Worm (Caenorhabditis elegans) whole organism, young adult: ENCODE measurements around the gene rmd-2.

Experiments used
- B0019.2 ChIP-seq: fragments of 200-800 bp; sonication (Bioruptor generic); conservative IDR thresholded peaks from 2 replicates; pipeline ENCODE4 v1.3.6; 2022; ENCODE audit warnings: missing genetic modification reagents, missing genetic modification characterization, missing compliant biosample characterization
- B0261.1 ChIP-seq: sonication (generic microtip); optimal IDR thresholded peaks from 2 replicates; lab custom pipeline; 2016; ENCODE audit warnings: mild to moderate bottlenecking, missing genetic modification characterization, moderate library complexity, missing compliant biosample characterization
- C17E4.6 ChIP-seq: fragments of 200-800 bp; sonication (Bioruptor generic); IDR thresholded peaks from 2 replicates; pipeline ENCODE4 v1.3.6; 2022; ENCODE audit warnings: missing genetic modification reagents, missing genetic modification characterization, missing compliant biosample characterization
- F23B12.7 ChIP-seq: sonication (generic microtip); optimal IDR thresholded peaks from 2 replicates; lab custom pipeline; 2017; ENCODE audit warnings: missing genetic modification characterization, mild to moderate bottlenecking, missing compliant biosample characterization, antibody characterized with exemption, moderate library complexity; ENCODE audit not compliant: insufficient read depth
- F57A8.1 ChIP-seq: fragments of 200-800 bp; sonication (Bioruptor generic); optimal IDR thresholded peaks from 2 replicates; lab custom pipeline; 2018; ENCODE audit warnings: mild to moderate bottlenecking, missing genetic modification characterization, moderate library complexity, missing compliant biosample characterization
- K12H6.12 ChIP-seq: fragments of 200-800 bp; sonication (Bioruptor generic); optimal IDR thresholded peaks from 2 replicates; lab custom pipeline; 2018; ENCODE audit warnings: mild to moderate bottlenecking, missing genetic modification characterization, missing compliant biosample characterization
- Y53F4B.3 ChIP-seq: fragments of 200-800 bp; sonication (Bioruptor generic); IDR thresholded peaks from 2 replicates; pipeline ENCODE4 v1.3.6; 2022; ENCODE audit warnings: missing genetic modification reagents, missing genetic modification characterization, missing compliant biosample characterization
- Y53G8AR.9 ChIP-seq: fragments of 200-800 bp; sonication (Bioruptor generic); conservative IDR thresholded peaks from 2 replicates; pipeline ENCODE4 v1.3.6; 2022; ENCODE audit warnings: missing genetic modification reagents, missing genetic modification characterization, missing compliant biosample characterization
- Y79H2A.3 ChIP-seq: fragments of 200-800 bp; sonication (Bioruptor generic); conservative IDR thresholded peaks from 2 replicates; pipeline ENCODE4 v1.3.6; 2022; ENCODE audit warnings: missing genetic modification reagents, missing genetic modification characterization, missing compliant biosample characterization
- ama-1 ChIP-seq, 3 experiments: fragments of 150-350 bp in 1 of 3; sonication (generic microtip) in 2 of 3; optimal IDR thresholded peaks; 2 replicates each; lab custom pipeline; 2014 to 2018; ENCODE audit warnings: missing biosample characterization in 2 of 3, missing genetic modification characterization in 2 of 3, missing genetic modification reagents in 2 of 3
- attf-6 ChIP-seq: fragments of 200-800 bp; sonication (Bioruptor generic); IDR thresholded peaks from 2 replicates; pipeline ENCODE4 v1.3.6; 2022; ENCODE audit warnings: missing genetic modification reagents, missing genetic modification characterization, missing compliant biosample characterization
- bed-1 ChIP-seq: fragments of 200-800 bp; sonication (Bioruptor generic); IDR thresholded peaks from 2 replicates; pipeline ENCODE4 v1.3.6; 2022; ENCODE audit warnings: missing genetic modification reagents, missing genetic modification characterization, missing compliant biosample characterization
- bed-2 ChIP-seq: fragments of 200-800 bp; sonication (Bioruptor generic); IDR thresholded peaks from 2 replicates; pipeline ENCODE4 v1.3.6; 2022; ENCODE audit warnings: missing genetic modification reagents, missing genetic modification characterization, missing compliant biosample characterization
- ceh-100 ChIP-seq: fragments of 200-800 bp; sonication (Bioruptor generic); IDR thresholded peaks from 2 replicates; pipeline ENCODE4 v1.3.6; 2022; ENCODE audit warnings: missing genetic modification reagents, missing genetic modification characterization, missing compliant biosample characterization
- ceh-91 ChIP-seq: fragments of 200-800 bp; sonication (Bioruptor generic); IDR thresholded peaks from 2 replicates; pipeline ENCODE4 v1.3.6; 2022; ENCODE audit warnings: missing genetic modification reagents, missing genetic modification characterization, missing compliant biosample characterization
- die-1 ChIP-seq: sonication (generic microtip); optimal IDR thresholded peaks from 2 replicates; lab custom pipeline; 2016; ENCODE audit warnings: missing genotype, mild to moderate bottlenecking, missing genetic modification characterization, missing compliant biosample characterization
- egrh-3 ChIP-seq: fragments of 200-800 bp; sonication (Bioruptor generic); IDR thresholded peaks from 2 replicates; pipeline ENCODE4 v1.3.6; 2022; ENCODE audit warnings: missing genetic modification reagents, missing genetic modification characterization, missing compliant biosample characterization
- fkh-3 ChIP-seq: sonication (generic microtip); optimal IDR thresholded peaks from 2 replicates; lab custom pipeline; 2016; ENCODE audit warnings: mild to moderate bottlenecking, missing genetic modification characterization, missing compliant biosample characterization
- gei-17 ChIP-seq: fragments of 200-800 bp; sonication (Bioruptor generic); optimal IDR thresholded peaks from 2 replicates; lab custom pipeline; 2018; ENCODE audit warnings: mild to moderate bottlenecking, missing genetic modification characterization, missing compliant biosample characterization
- hlh-12 ChIP-seq: sonication (generic microtip); optimal IDR thresholded peaks from 2 replicates; lab custom pipeline; 2016; ENCODE audit warnings: missing genetic modification characterization, missing compliant biosample characterization
- hmg-1.2 ChIP-seq: fragments of 200-800 bp; sonication (Bioruptor generic); IDR thresholded peaks from 2 replicates; pipeline ENCODE4 v1.3.6; 2022; ENCODE audit warnings: missing genetic modification reagents, missing genetic modification characterization, missing compliant biosample characterization
- hmg-20 ChIP-seq: fragments of 200-800 bp; sonication (Bioruptor generic); IDR thresholded peaks from 2 replicates; pipeline ENCODE4 v1.3.6; 2022; ENCODE audit warnings: missing genetic modification reagents, missing genetic modification characterization, missing compliant biosample characterization
- hsf-1 ChIP-seq: fragments of 200-800 bp; sonication (Bioruptor generic); IDR thresholded peaks from 2 replicates; pipeline ENCODE4 v1.3.6; 2022; ENCODE audit warnings: missing genetic modification reagents, missing genetic modification characterization, missing compliant biosample characterization
- lin-26 ChIP-seq: fragments of 200-800 bp; sonication (Bioruptor generic); IDR thresholded peaks from 2 replicates; pipeline ENCODE4 v1.3.6; 2022; ENCODE audit warnings: missing genetic modification reagents, missing genetic modification characterization, missing compliant biosample characterization
- lin-35 ChIP-seq, 3 experiments: fragments of 150-350 bp in 2 of 3; sonication (generic microtip) in 1 of 3; optimal IDR thresholded peaks; 2 replicates each; lab custom pipeline; 2014 to 2018; ENCODE audit warnings: missing biosample characterization in 3 of 3, missing genetic modification characterization in 3 of 3, missing genetic modification reagents in 3 of 3
- lsl-1 ChIP-seq: fragments of 200-800 bp; sonication (Bioruptor generic); optimal IDR thresholded peaks from 2 replicates; lab custom pipeline; 2018; ENCODE audit warnings: mild to moderate bottlenecking, missing genetic modification characterization, moderate library complexity, missing compliant biosample characterization
- madf-10 ChIP-seq: sonication (generic microtip); optimal IDR thresholded peaks from 2 replicates; lab custom pipeline; 2016; ENCODE audit warnings: mild to moderate bottlenecking, missing genetic modification characterization, missing compliant biosample characterization
- mel-28 ChIP-seq: sonication (generic microtip); optimal IDR thresholded peaks from 2 replicates; lab custom pipeline; 2016; ENCODE audit warnings: borderline replicate concordance, mild to moderate bottlenecking, missing genetic modification characterization, missing compliant biosample characterization
- nhr-179 ChIP-seq: sonication (generic microtip); optimal IDR thresholded peaks from 2 replicates; lab custom pipeline; 2016; ENCODE audit warnings: mild to moderate bottlenecking, missing genetic modification characterization, missing compliant biosample characterization
- nhr-27 ChIP-seq: fragments of 200-800 bp; sonication (Bioruptor generic); optimal IDR thresholded peaks from 2 replicates; lab custom pipeline; 2018; ENCODE audit warnings: mild to moderate bottlenecking, missing genetic modification characterization, moderate library complexity, missing compliant biosample characterization
- pbrm-1 ChIP-seq: fragments of 200-800 bp; sonication (Bioruptor generic); IDR thresholded peaks from 2 replicates; pipeline ENCODE4 v1.3.6; 2022; ENCODE audit warnings: missing genetic modification reagents, missing genetic modification characterization, missing compliant biosample characterization
- repo-1 ChIP-seq: sonication (generic microtip); optimal IDR thresholded peaks from 2 replicates; lab custom pipeline; 2017; ENCODE audit warnings: mild to moderate bottlenecking, missing genetic modification characterization, missing compliant biosample characterization
- rpc-1 ChIP-seq, 2 experiments: fragments of 150-350 bp in 1 of 2; sonication (generic microtip) in 1 of 2; optimal IDR thresholded peaks; 2 replicates each; lab custom pipeline; 2014 to 2018; ENCODE audit warnings: missing biosample characterization in 1 of 2, missing genetic modification characterization in 1 of 2, missing genetic modification reagents in 1 of 2, missing genotype in 1 of 2
- sdz-38 ChIP-seq: sonication (generic microtip); optimal IDR thresholded peaks from 2 replicates; lab custom pipeline; 2016; ENCODE audit warnings: missing genotype, missing genetic modification characterization, missing compliant biosample characterization
- snpc-1.3 ChIP-seq: sonication (generic microtip); optimal IDR thresholded peaks from 2 replicates; lab custom pipeline; 2017; ENCODE audit warnings: missing genetic modification characterization, mild to moderate bottlenecking, missing compliant biosample characterization, antibody characterized with exemption, moderate library complexity, missing genotype, missing genetic modification reagents; ENCODE audit not compliant: insufficient read depth
- snpc-3.4 ChIP-seq: sonication (generic microtip); optimal IDR thresholded peaks from 2 replicates; lab custom pipeline; 2017; ENCODE audit warnings: missing genetic modification characterization, mild to moderate bottlenecking, missing compliant biosample characterization, antibody characterized with exemption, moderate library complexity, missing genotype, missing genetic modification reagents
- somi-1 ChIP-seq: fragments of 200-800 bp; sonication (Bioruptor generic); optimal IDR thresholded peaks from 2 replicates; lab custom pipeline; 2018; ENCODE audit warnings: mild to moderate bottlenecking, missing genetic modification characterization, missing compliant biosample characterization
- sptf-2 ChIP-seq: fragments of 200-800 bp; sonication (Bioruptor generic); optimal IDR thresholded peaks from 2 replicates; lab custom pipeline; 2018; ENCODE audit warnings: mild to moderate bottlenecking, missing genetic modification characterization, missing compliant biosample characterization
- tbp1 ChIP-seq: fragments of 200-800 bp; sonication (Bioruptor generic); optimal IDR thresholded peaks from 2 replicates; lab custom pipeline; 2018; ENCODE audit warnings: mild to moderate bottlenecking, missing genetic modification characterization, missing compliant biosample characterization
- tlf-1 ChIP-seq: fragments of 200-800 bp; sonication (Bioruptor generic); optimal IDR thresholded peaks from 2 replicates; lab custom pipeline; 2018; ENCODE audit warnings: mild to moderate bottlenecking, missing genetic modification characterization, missing compliant biosample characterization
- unc-130 ChIP-seq: sonication (generic microtip); optimal IDR thresholded peaks from 2 replicates; lab custom pipeline; 2016; ENCODE audit warnings: missing genetic modification reagents, missing genetic modification characterization, missing compliant biosample characterization
- ztf-25 ChIP-seq: fragments of 200-800 bp; sonication (Bioruptor generic); IDR thresholded peaks from 2 replicates; pipeline ENCODE4 v1.3.6; 2022; ENCODE audit warnings: missing genetic modification reagents, missing genetic modification characterization, missing compliant biosample characterization

rmd-2 gene

ce11 chrV:10023062-10023536 is 37.0 kb upstream of the rmd-2 start (continued):
- peak; percentile 63; the same call in 1 of the 2 replicates for TF ChIP-seq ztf-25 (GFP tag; lab: Robert Waterston, UW)
- peak; percentile 78; the same call in 1 of the 2 replicates for TF ChIP-seq attf-6 (GFP tag; lab: Robert Waterston, UW)
- peak; percentile 55 for TF ChIP-seq tbp1 (GFP tag; lab: Kevin White, UChicago)
- TF ChIP-seq die-1: no peak
- no peak for TF ChIP-seq bed-2 (GFP tag; lab: Robert Waterston, UW)
- no peak for TF ChIP-seq F57A8.1
- no peak for TF ChIP-seq hmg-20 (GFP tag; lab: Robert Waterston, UW)
- no peak for TF ChIP-seq sdz-38
- no peak for TF ChIP-seq egrh-3 (GFP tag; lab: Robert Waterston, UW)
- no peak for TF ChIP-seq B0261.1
- TF ChIP-seq mel-28 (tag; lab: Kevin White, UChicago): no peak
- TF ChIP-seq Y53G8AR.9 (GFP tag; lab: Robert Waterston, UW): no peak
- TF ChIP-seq gei-17: no peak
- TF ChIP-seq pbrm-1: 0 out of 2 replicates have a peak, but pooled peaks have one; percentile 17
- no peak for TF ChIP-seq ama-1 (optimal IDR thresholded peaks at IDR 0.05; lab: Kevin White, UChicago)
- TF ChIP-seq ama-1 (GFP tag; optimal IDR thresholded peaks at IDR 0.05; lab: Kevin White, UChicago): peak; percentile 33 to 73
- TF ChIP-seq C17E4.6 (GFP tag; lab: Robert Waterston, UW): peak; percentile 61; the same call in 1 of the 2 replicates
- peak; percentile 41 for TF ChIP-seq ceh-91 (GFP tag; lab: Robert Waterston, UW)
- peak; percentile 80 for TF ChIP-seq nhr-27 (tag; lab: Kevin White, UChicago)
- TF ChIP-seq rpc-1 (optimal IDR thresholded peaks at IDR 0.05; lab: Kevin White, UChicago): no peak
- peak; percentile 12 for TF ChIP-seq rpc-1 (tag; optimal IDR thresholded peaks at IDR 0.05; lab: Kevin White, UChicago)
- TF ChIP-seq hsf-1 (GFP tag; lab: Robert Waterston, UW): no peak; the same call in 1 of the 2 replicates
- TF ChIP-seq snpc-1.3 (tag; lab: Kevin White, UChicago): peak; percentile 88
- peak; percentile 98 for TF ChIP-seq Y79H2A.3
- TF ChIP-seq ceh-100 (GFP tag; lab: Robert Waterston, UW): no peak
- 0 out of 2 replicates have a peak, but pooled peaks have one; percentile 28 for TF ChIP-seq lin-26 (GFP tag; lab: Robert Waterston, UW)
- peak; percentile 25 for TF ChIP-seq hmg-1.2 (GFP tag; lab: Robert Waterston, UW)
- 0 out of 2 replicates have a peak, but pooled peaks have one; percentile 37 for TF ChIP-seq Y53F4B.3
- TF ChIP-seq snpc-3.4 (tag; lab: Kevin White, UChicago): peak; percentile 84
- TF ChIP-seq unc-130: peak; percentile 97
- no peak for TF ChIP-seq fkh-3 (tag; lab: Kevin White, UChicago)
- TF ChIP-seq sptf-2: no peak
- TF ChIP-seq somi-1: no peak
- no peak for TF ChIP-seq nhr-179 (tag; lab: Kevin White, UChicago)
- peak; percentile 58 for TF ChIP-seq F23B12.7 (tag; lab: Kevin White, UChicago)
- TF ChIP-seq lsl-1 (GFP tag; lab: Kevin White, UChicago): peak; percentile 23
- TF ChIP-seq lin-35 (GFP tag; optimal IDR thresholded peaks at IDR 0.05; lab: Kevin White, UChicago): peak in 1 of 3 experiments; percentile 20
- no peak for TF ChIP-seq madf-10 (tag; lab: Kevin White, UChicago)
- TF ChIP-seq repo-1 (tag; lab: Kevin White, UChicago): peak; percentile 66
- TF ChIP-seq tlf-1: peak; percentile 62
- no peak for TF ChIP-seq hlh-12 (tag; lab: Kevin White, UChicago)
- no peak for TF ChIP-seq K12H6.12 (tag; lab: Kevin White, UChicago)
- no peak for TF ChIP-seq bed-1 (GFP tag; lab: Robert Waterston, UW)
- TF ChIP-seq B0019.2 (GFP tag; lab: Robert Waterston, UW): peak; percentile 59; the same call in 1 of the 2 replicates
